Worm (Caenorhabditis elegans) whole organism, early embryonic: ENCODE data around the gene F35H8.2.

Source experiments
- F13C5.2 ChIP-seq: sonication (generic microtip); optimal IDR thresholded peaks from 2 replicates; lab custom pipeline; 2017; ENCODE audit warnings: mild to moderate bottlenecking, missing genetic modification characterization, inconsistent platforms, missing compliant biosample characterization
- aly-1 ChIP-seq: sonication (generic microtip); optimal IDR thresholded peaks from 2 replicates; lab custom pipeline; 2016; ENCODE audit warnings: missing genetic modification characterization, missing compliant biosample characterization
- ama-1 ChIP-seq: fragments of 150-350 bp; optimal IDR thresholded peaks from 2 replicates; lab custom pipeline; 2014
- ets-7 ChIP-seq: sonication (generic microtip); optimal IDR thresholded peaks from 2 replicates; lab custom pipeline; 2016; ENCODE audit warnings: missing genotype, missing genetic modification characterization, missing compliant biosample characterization
- flt-1 ChIP-seq: fragments of 200-800 bp; sonication (Bioruptor generic); IDR thresholded peaks from 2 replicates; pipeline ENCODE4 v1.3.6; 2022; ENCODE audit warnings: missing genetic modification characterization, missing compliant biosample characterization
- hmbx-1 ChIP-seq: sonication (generic microtip); optimal IDR thresholded peaks from 2 replicates; lab custom pipeline; 2016; ENCODE audit warnings: mild to moderate bottlenecking, missing genetic modification characterization, missing compliant biosample characterization
- hmg-4 ChIP-seq: fragments of 200-800 bp; sonication (Bioruptor generic); optimal IDR thresholded peaks from 2 replicates; lab custom pipeline; 2018; ENCODE audit warnings: mild to moderate bottlenecking, missing genetic modification characterization, missing compliant biosample characterization
- scrt-1 ChIP-seq: fragments of 200-800 bp; sonication (Bioruptor generic); IDR thresholded peaks from 2 replicates; pipeline ENCODE4 v1.3.6; 2022; ENCODE audit warnings: missing genetic modification characterization, missing compliant biosample characterization
- sea-1 ChIP-seq: fragments of 200-800 bp; sonication (Bioruptor generic); conservative IDR thresholded peaks from 2 replicates; pipeline ENCODE4 v1.3.6; 2022; ENCODE audit warnings: missing genetic modification characterization, missing compliant biosample characterization
- tbx-11 ChIP-seq: fragments of 200-800 bp; sonication (Bioruptor generic); IDR thresholded peaks from 2 replicates; pipeline ENCODE4 v1.3.6; 2022; ENCODE audit warnings: missing genetic modification characterization, missing compliant biosample characterization
- tbx-37 ChIP-seq: fragments of 200-800 bp; sonication (Bioruptor generic); conservative IDR thresholded peaks from 2 replicates; pipeline ENCODE4 v1.3.6; 2022; ENCODE audit warnings: missing genetic modification reagents, missing genetic modification characterization, missing compliant biosample characterization

DNA sequence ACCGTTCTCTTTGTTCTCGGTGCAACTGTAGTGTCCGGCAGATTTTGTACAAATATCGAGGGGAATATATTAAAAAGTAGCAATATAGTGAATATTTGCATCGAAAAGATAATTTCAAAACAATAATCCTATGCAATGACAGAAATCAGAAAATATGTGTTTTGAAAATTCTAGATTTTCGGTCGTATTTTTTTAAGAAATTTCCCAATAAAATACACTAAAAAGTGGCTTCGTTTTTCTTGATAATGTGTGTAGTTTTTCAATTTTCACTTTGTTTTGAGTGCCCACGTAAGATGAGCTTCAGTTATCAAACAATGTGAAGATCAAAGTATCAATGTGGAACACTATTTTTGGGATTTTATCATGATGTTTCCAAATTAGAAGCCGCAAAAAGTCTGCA is 38.5 kb upstream of the F35H8.2 start, which contains the start of gene gcy-1:
- TF ChIP-seq tbx-11 (GFP tag; lab: Robert Waterston, UW) (no peak), hmbx-1 (no peak), F13C5.2 (tag; lab: Kevin White, UChicago) (no peak), ama-1 (lab: Kevin White, UChicago) (no peak), aly-1 (tag; lab: Kevin White, UChicago) (no peak), ets-7 (tag; lab: Kevin White, UChicago) (no peak), tbx-37 (GFP tag; lab: Robert Waterston, UW) (no peak), flt-1 (no peak), scrt-1 (no peak), sea-1 (no peak), hmg-4 (GFP tag; lab: Kevin White, UChicago) (no peak)
